Worm (Caenorhabditis elegans) whole organism, mixed stage, embryonic: Measurements from ENCODE around the gene F55C12.2.

ENCODE experiments used
- blmp-1 ChIP-seq: fragments of 150-350 bp; optimal IDR thresholded peaks from 2 replicates; lab custom pipeline; 2014; ENCODE audit warnings: missing biosample characterization, missing genetic modification characterization
- ces-1 ChIP-seq: fragments of 150-350 bp; optimal IDR thresholded peaks from 2 replicates; lab custom pipeline; 2014; ENCODE audit warnings: missing biosample characterization, missing genetic modification reagents, missing genetic modification characterization
- elt-1 ChIP-seq: sonication (generic microtip); optimal IDR thresholded peaks from 2 replicates; lab custom pipeline; 2017; ENCODE audit warnings: missing genetic modification characterization, mild to moderate bottlenecking, missing compliant biosample characterization, antibody characterized with exemption, moderate library complexity, borderline replicate concordance; ENCODE audit not compliant: insufficient read depth
- hlh-1 ChIP-seq: fragments of 150-350 bp; optimal IDR thresholded peaks from 2 replicates; lab custom pipeline; 2014; ENCODE audit warnings: missing biosample characterization, missing genetic modification reagents, missing genetic modification characterization
- mls-2 ChIP-seq: sonication (generic microtip); optimal IDR thresholded peaks from 2 replicates; lab custom pipeline; 2016; ENCODE audit warnings: mild to moderate bottlenecking, missing genetic modification characterization, moderate library complexity, missing compliant biosample characterization
- nhr-237 ChIP-seq: fragments of 150-350 bp; optimal IDR thresholded peaks from 2 replicates; lab custom pipeline; 2014; ENCODE audit warnings: missing biosample characterization, missing genetic modification characterization
- nhr-76 ChIP-seq: sonication (generic microtip); optimal IDR thresholded peaks from 2 replicates; lab custom pipeline; 2017; ENCODE audit warnings: missing biosample characterization, missing genetic modification characterization
- pha-4 ChIP-seq: fragments of 150-350 bp; optimal IDR thresholded peaks from 2 replicates; lab custom pipeline; 2018; ENCODE audit warnings: missing biosample characterization, missing genetic modification reagents, missing genetic modification characterization
- snpc-4 ChIP-seq: fragments of 150-350 bp; optimal IDR thresholded peaks from 2 replicates; lab custom pipeline; 2014; ENCODE audit warnings: missing biosample characterization, missing genetic modification characterization
- sptf-1 ChIP-seq: sonication (generic microtip); optimal IDR thresholded peaks from 2 replicates; lab custom pipeline; 2017; ENCODE audit warnings: mild to moderate bottlenecking, missing genetic modification characterization, moderate library complexity, missing compliant biosample characterization
- zip-8 ChIP-seq: fragments of 150-350 bp; optimal IDR thresholded peaks from 2 replicates; lab custom pipeline; 2014; ENCODE audit warnings: missing biosample characterization, missing genetic modification characterization

DNA sequence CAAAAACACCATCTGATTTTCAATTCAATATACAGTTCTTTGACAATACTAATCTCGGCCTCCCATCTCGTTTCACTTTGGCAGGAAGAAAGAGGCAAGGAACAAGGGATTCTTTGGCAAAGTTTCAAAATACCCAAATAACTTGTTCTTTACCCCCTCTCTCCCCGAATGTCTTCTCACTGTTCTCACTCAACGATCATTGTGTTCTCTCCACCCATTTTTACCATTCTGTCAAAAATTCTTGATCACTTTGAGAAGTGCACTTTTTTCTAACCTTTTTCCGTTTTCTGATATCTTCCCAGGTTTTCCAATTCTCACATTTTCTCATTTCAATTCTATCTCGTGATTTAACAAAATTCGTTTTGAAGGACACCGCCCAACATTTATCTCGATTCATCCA lies 22.5 kb upstream of the F55C12.2 start, which contains the start of gene H41C03.1:
- no peak for TF ChIP-seq pha-4 (tag; lab: Kevin White, UChicago)
- TF ChIP-seq hlh-1 (tag; lab: Kevin White, UChicago), result no peak
- TF ChIP-seq blmp-1 (tag; lab: Kevin White, UChicago), result no peak
- no peak for TF ChIP-seq zip-8 (tag; lab: Kevin White, UChicago)
- TF ChIP-seq snpc-4, result no peak
- no peak for TF ChIP-seq ces-1 (GFP tag; lab: Kevin White, UChicago)
- TF ChIP-seq nhr-237 (tag; lab: Kevin White, UChicago), result no peak
- TF ChIP-seq nhr-76 (tag; lab: Kevin White, UChicago), result no peak
- TF ChIP-seq mls-2 (tag; lab: Kevin White, UChicago), result no peak
- TF ChIP-seq sptf-1 (tag; lab: Kevin White, UChicago), result no peak
- TF ChIP-seq elt-1, result no peak
